Worm (Caenorhabditis elegans) whole organism, L2 larva: ENCODE results near the gene hst-3.2.

Source experiments
- C34F6.9 ChIP-seq: fragments of 150-350 bp; optimal IDR thresholded peaks from 2 replicates; lab custom pipeline; 2014; ENCODE audit warnings: missing biosample characterization, missing genetic modification characterization
- F13H6.1 ChIP-seq: sonication (generic microtip); optimal IDR thresholded peaks from 2 replicates; lab custom pipeline; 2016; ENCODE audit warnings: missing genetic modification characterization, missing compliant biosample characterization
- Y55F3AM.14 ChIP-seq: fragments of 200-800 bp; sonication (Bioruptor generic); optimal IDR thresholded peaks from 2 replicates; lab custom pipeline; 2018; ENCODE audit warnings: mild to moderate bottlenecking, missing genetic modification characterization, missing compliant biosample characterization
- ZK546.5 ChIP-seq: sonication (generic microtip); optimal IDR thresholded peaks from 2 replicates; lab custom pipeline; 2017; ENCODE audit warnings: missing biosample characterization, missing genetic modification characterization
- alr-1 ChIP-seq: fragments of 150-350 bp; optimal IDR thresholded peaks from 2 replicates; lab custom pipeline; 2014; ENCODE audit warnings: missing biosample characterization, missing genetic modification characterization
- ama-1 ChIP-seq: fragments of 150-350 bp; optimal IDR thresholded peaks from 2 replicates; lab custom pipeline; 2018; ENCODE audit warnings: inconsistent platforms
- blmp-1 ChIP-seq: sonication (generic microtip); optimal IDR thresholded peaks from 2 replicates; lab custom pipeline; 2017; ENCODE audit warnings: missing genetic modification characterization, mild to moderate bottlenecking, missing compliant biosample characterization, antibody characterized with exemption, moderate library complexity; ENCODE audit not compliant: insufficient read depth
- ceh-16 ChIP-seq: fragments of 150-350 bp; optimal IDR thresholded peaks from 2 replicates; lab custom pipeline; 2014; ENCODE audit warnings: missing biosample characterization, missing genetic modification characterization
- ceh-82 ChIP-seq: fragments of 150-350 bp; optimal IDR thresholded peaks from 2 replicates; lab custom pipeline; 2014; ENCODE audit warnings: missing biosample characterization, missing genetic modification characterization
- crh-2 ChIP-seq: sonication (generic microtip); optimal IDR thresholded peaks from 2 replicates; lab custom pipeline; 2017; ENCODE audit warnings: missing biosample characterization, missing genetic modification characterization
- dmd-4 ChIP-seq: sonication (generic microtip); optimal IDR thresholded peaks from 2 replicates; lab custom pipeline; 2017; ENCODE audit warnings: missing biosample characterization, missing genetic modification characterization
- egl-27 ChIP-seq: sonication (generic microtip); optimal IDR thresholded peaks from 3 replicates; lab custom pipeline; 2017; ENCODE audit warnings: missing biosample characterization, missing genetic modification reagents, missing genetic modification characterization
- elt-1 ChIP-seq: fragments of 150-350 bp; optimal IDR thresholded peaks from 2 replicates; lab custom pipeline; 2014; ENCODE audit warnings: missing biosample characterization, missing genetic modification characterization
- fos-1 ChIP-seq: fragments of 150-350 bp; optimal IDR thresholded peaks from 2 replicates; lab custom pipeline; 2014; ENCODE audit warnings: missing biosample characterization, missing genetic modification characterization
- gmeb-1 ChIP-seq: fragments of 150-350 bp; optimal IDR thresholded peaks from 2 replicates; lab custom pipeline; 2014; ENCODE audit warnings: missing biosample characterization, missing genetic modification characterization
- lin-11 ChIP-seq: fragments of 150-350 bp; sonication (generic microtip); optimal IDR thresholded peaks from 2 replicates; lab custom pipeline; 2014; ENCODE audit warnings: missing biosample characterization, missing genetic modification characterization, inconsistent platforms, mixed read lengths
- lin-39 ChIP-seq: fragments of 150-350 bp; optimal IDR thresholded peaks from 2 replicates; lab custom pipeline; 2014; ENCODE audit warnings: missing biosample characterization, missing genetic modification reagents, missing genetic modification characterization
- lsy-2 ChIP-seq, 2 experiments: fragments of 150-350 bp in 1 of 2; sonication (generic microtip) in 1 of 2; optimal IDR thresholded peaks; 2 replicates each; lab custom pipeline; 2014 to 2017; ENCODE audit warnings: missing biosample characterization in 2 of 2, missing genetic modification characterization in 2 of 2
- mab-5 ChIP-seq: fragments of 150-350 bp; optimal IDR thresholded peaks from 2 replicates; lab custom pipeline; 2014; ENCODE audit warnings: missing biosample characterization, missing genetic modification characterization
- mbf-1 ChIP-seq: sonication (generic microtip); optimal IDR thresholded peaks from 2 replicates; lab custom pipeline; 2017; ENCODE audit warnings: missing biosample characterization, missing genetic modification characterization
- mdl-1 ChIP-seq, 2 experiments: fragments of 150-350 bp in 1 of 2; sonication (generic microtip) in 1 of 2; optimal IDR thresholded peaks; 2 replicates each; lab custom pipeline; 2017; ENCODE audit warnings: missing biosample characterization in 2 of 2, missing genetic modification characterization in 2 of 2
- nhr-10 ChIP-seq: sonication (generic microtip); optimal IDR thresholded peaks from 2 replicates; lab custom pipeline; 2017; ENCODE audit warnings: missing biosample characterization, missing genetic modification characterization
- nhr-129 ChIP-seq: fragments of 150-350 bp; optimal IDR thresholded peaks from 2 replicates; lab custom pipeline; 2014; ENCODE audit warnings: missing biosample characterization, missing genetic modification characterization
- nhr-21 ChIP-seq: fragments of 150-350 bp; optimal IDR thresholded peaks from 2 replicates; lab custom pipeline; 2014; ENCODE audit warnings: missing biosample characterization, missing genetic modification characterization
- nhr-237 ChIP-seq: fragments of 150-350 bp; optimal IDR thresholded peaks from 2 replicates; lab custom pipeline; 2014; ENCODE audit warnings: missing biosample characterization, missing genetic modification characterization
- nhr-25 ChIP-seq: fragments of 150-350 bp; sonication (generic microtip); optimal IDR thresholded peaks from 3 replicates; lab custom pipeline; 2014; ENCODE audit warnings: missing biosample characterization, missing genetic modification characterization
- nhr-6 ChIP-seq: fragments of 150-350 bp; optimal IDR thresholded peaks from 2 replicates; lab custom pipeline; 2014; ENCODE audit warnings: missing biosample characterization, missing genetic modification characterization
- sem-4 ChIP-seq: fragments of 150-350 bp; optimal IDR thresholded peaks from 2 replicates; lab custom pipeline; 2014; ENCODE audit warnings: missing biosample characterization, missing genetic modification reagents, missing genetic modification characterization
- sma-3 ChIP-seq: sonication (generic microtip); optimal IDR thresholded peaks from 2 replicates; lab custom pipeline; 2016; ENCODE audit warnings: missing genetic modification reagents, missing genetic modification characterization, missing compliant biosample characterization
- sma-9 ChIP-seq, 2 experiments: fragments of 150-350 bp in 1 of 2; sonication (generic microtip) in 1 of 2; optimal IDR thresholded peaks; 2 replicates each; lab custom pipeline; 2014 to 2016; ENCODE audit warnings: missing genetic modification characterization in 2 of 2, mild to moderate bottlenecking in 1 of 2, missing biosample characterization in 1 of 2, missing compliant biosample characterization in 1 of 2, missing genetic modification reagents in 1 of 2, moderate library complexity in 1 of 2
- snpc-4 ChIP-seq: fragments of 150-350 bp; optimal IDR thresholded peaks from 2 replicates; lab custom pipeline; 2014; ENCODE audit warnings: missing biosample characterization, missing genetic modification characterization
- unc-55 ChIP-seq: fragments of 150-350 bp; sonication (generic microtip); optimal IDR thresholded peaks from 3 replicates; lab custom pipeline; 2014; ENCODE audit warnings: missing biosample characterization, missing genetic modification reagents, missing genetic modification characterization
- unc-62 ChIP-seq: fragments of 150-350 bp; optimal IDR thresholded peaks from 2 replicates; lab custom pipeline; 2014; ENCODE audit warnings: missing biosample characterization, missing genetic modification reagents, missing genetic modification characterization
- zag-1 ChIP-seq: fragments of 150-350 bp; optimal IDR thresholded peaks from 2 replicates; lab custom pipeline; 2014; ENCODE audit warnings: missing biosample characterization, missing genetic modification characterization
- ztf-1 ChIP-seq: fragments of 200-800 bp; sonication (Bioruptor generic); conservative IDR thresholded peaks from 2 replicates; pipeline ENCODE4 v1.3.6; 2022; ENCODE audit warnings: missing genetic modification characterization, missing compliant biosample characterization
- ztf-4 ChIP-seq: fragments of 150-350 bp; optimal IDR thresholded peaks from 2 replicates; lab custom pipeline; 2014; ENCODE audit warnings: missing biosample characterization, missing genetic modification characterization

Gene hst-3.2

ce11 chrX:2923888-2924287 is at the start of gene hst-3.2:
TSS of gene hst-3.2 (minus strand) at chrX:2923988.
- no peak for TF ChIP-seq sma-9 (GFP tag; optimal IDR thresholded peaks at IDR 0.05; lab: Kevin White, UChicago)
- no peak for TF ChIP-seq sma-9 (tag; optimal IDR thresholded peaks at IDR 0.05; lab: Kevin White, UChicago)
- no peak for TF ChIP-seq unc-62 (GFP tag; lab: Kevin White, UChicago)
- no peak for TF ChIP-seq ZK546.5 (tag; lab: Kevin White, UChicago)
- no peak for TF ChIP-seq elt-1 (tag; lab: Kevin White, UChicago)
- no peak for TF ChIP-seq ztf-1 (GFP tag; lab: Robert Waterston, UW)
- TF ChIP-seq unc-55: no peak
- no peak for TF ChIP-seq ceh-16 (tag; lab: Kevin White, UChicago)
- TF ChIP-seq nhr-10 (tag; lab: Kevin White, UChicago): no peak

ce11 chrX:2972272-2973042 is 48.7 kb upstream of the hst-3.2 start:
- TF ChIP-seq C34F6.9 (peak; percentile 33), mab-5 (tag; lab: Kevin White, UChicago) (no peak), lin-39 (no peak), nhr-129 (peak; percentile 68), F13H6.1 (tag; lab: Kevin White, UChicago) (peak; percentile 11), zag-1 (tag; lab: Kevin White, UChicago) (no peak), nhr-25 (peak; percentile 18), sma-3 (GFP tag; lab: Kevin White, UChicago) (peak; percentile 44), blmp-1 (peak; percentile 55), fos-1 (tag; lab: Kevin White, UChicago) (peak; percentile 48), lsy-2 (tag; optimal IDR thresholded peaks at IDR 0.05; lab: Kevin White, UChicago) (peak in 1 of 2 experiments; percentile 14), ztf-4 (tag; lab: Kevin White, UChicago) (peak; percentile 31), crh-2 (tag; lab: Kevin White, UChicago) (peak; percentile 62), sma-9 (GFP tag; optimal IDR thresholded peaks at IDR 0.05; lab: Kevin White, UChicago) (peak; percentile 18), sma-9 (tag; optimal IDR thresholded peaks at IDR 0.05; lab: Kevin White, UChicago) (no peak)

ce11 chrX:2971542-2971988 is 47.8 kb upstream of the hst-3.2 start:
- peak; percentile 81 to 95 for TF ChIP-seq mdl-1 (tag; optimal IDR thresholded peaks at IDR 0.05; lab: Kevin White, UChicago)
- TF ChIP-seq snpc-4 (tag; lab: Kevin White, UChicago): no peak
- TF ChIP-seq lin-11 (tag; lab: Kevin White, UChicago): peak; percentile 85
- TF ChIP-seq ceh-16 (tag; lab: Kevin White, UChicago): no peak
- TF ChIP-seq mbf-1 (tag; lab: Kevin White, UChicago): no peak
- peak; percentile 67 for TF ChIP-seq ztf-4 (tag; lab: Kevin White, UChicago)
- TF ChIP-seq fos-1 (tag; lab: Kevin White, UChicago): peak; percentile 73
- no peak for TF ChIP-seq nhr-237 (tag; lab: Kevin White, UChicago)
- TF ChIP-seq alr-1 (tag; lab: Kevin White, UChicago): no peak
- peak; percentile 68 for TF ChIP-seq Y55F3AM.14 (GFP tag; lab: Kevin White, UChicago)
- TF ChIP-seq nhr-21 (tag; lab: Kevin White, UChicago): peak; percentile 63
- TF ChIP-seq blmp-1: peak; percentile 2
- TF ChIP-seq lsy-2 (tag; optimal IDR thresholded peaks at IDR 0.05; lab: Kevin White, UChicago): peak; percentile 9 to 83
- TF ChIP-seq sma-3 (GFP tag; lab: Kevin White, UChicago): peak; percentile 67
- peak; percentile 3 for TF ChIP-seq gmeb-1 (tag; lab: Kevin White, UChicago)
- peak; percentile 81 for TF ChIP-seq sem-4 (tag; lab: Kevin White, UChicago)
- TF ChIP-seq ceh-82 (tag; lab: Kevin White, UChicago): peak; percentile 51
- TF ChIP-seq ama-1 (lab: Kevin White, UChicago): peak; percentile 72
- peak; percentile 65 for TF ChIP-seq unc-62 (GFP tag; lab: Kevin White, UChicago)
- peak; percentile 93 for TF ChIP-seq C34F6.9
- TF ChIP-seq nhr-10 (tag; lab: Kevin White, UChicago): peak; percentile 51
- TF ChIP-seq zag-1 (tag; lab: Kevin White, UChicago): peak; percentile 59
- peak; percentile 51 for TF ChIP-seq unc-55
- TF ChIP-seq nhr-129: peak; percentile 94
- TF ChIP-seq dmd-4 (tag; lab: Kevin White, UChicago): no peak
- peak; percentile 86 for TF ChIP-seq sma-9 (GFP tag; optimal IDR thresholded peaks at IDR 0.05; lab: Kevin White, UChicago)
- no peak for TF ChIP-seq sma-9 (tag; optimal IDR thresholded peaks at IDR 0.05; lab: Kevin White, UChicago)
- TF ChIP-seq egl-27: peak; percentile 43
- TF ChIP-seq crh-2 (tag; lab: Kevin White, UChicago): peak; percentile 58
- no peak for TF ChIP-seq nhr-6 (tag; lab: Kevin White, UChicago)
- peak; percentile 86 for TF ChIP-seq F13H6.1 (tag; lab: Kevin White, UChicago)
